Fruit fly (Drosophila melanogaster): ENCODE measurements around the gene Frmd5.

Frmd5 gene

DNA sequence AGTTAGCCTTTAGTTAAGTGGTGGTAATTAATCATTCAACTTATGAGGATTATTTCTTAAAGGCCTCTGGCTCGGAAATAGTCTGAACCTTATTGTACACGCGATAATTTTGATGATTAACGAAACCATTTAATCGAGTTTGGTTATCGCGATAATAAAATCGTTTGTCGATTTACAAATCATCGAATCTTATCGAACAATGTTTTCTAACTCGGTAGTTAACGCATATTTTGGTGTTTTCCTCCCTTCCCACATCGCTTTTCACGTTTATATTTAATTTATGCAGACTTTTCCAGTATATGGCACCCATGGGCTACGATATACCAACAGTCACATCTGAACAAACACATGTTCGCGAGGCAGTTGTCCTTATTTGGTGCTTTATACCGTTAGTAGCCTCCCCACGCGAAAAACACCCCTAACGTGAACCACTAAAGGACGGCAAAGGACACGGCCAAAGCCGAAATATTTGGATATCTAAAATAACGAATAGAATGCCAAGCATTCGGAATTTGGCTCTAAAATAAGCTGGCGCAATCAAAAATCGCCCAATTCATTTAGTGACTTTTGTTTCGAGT lies at the start of gene Frmd5:
Frmd5 (plus strand) TSS at position 414 of the 578 bp plus-strand sequence.
- TF ChIP-seq noc (tag; optimal IDR thresholded peaks at IDR 0.05), result no peak

DNA sequence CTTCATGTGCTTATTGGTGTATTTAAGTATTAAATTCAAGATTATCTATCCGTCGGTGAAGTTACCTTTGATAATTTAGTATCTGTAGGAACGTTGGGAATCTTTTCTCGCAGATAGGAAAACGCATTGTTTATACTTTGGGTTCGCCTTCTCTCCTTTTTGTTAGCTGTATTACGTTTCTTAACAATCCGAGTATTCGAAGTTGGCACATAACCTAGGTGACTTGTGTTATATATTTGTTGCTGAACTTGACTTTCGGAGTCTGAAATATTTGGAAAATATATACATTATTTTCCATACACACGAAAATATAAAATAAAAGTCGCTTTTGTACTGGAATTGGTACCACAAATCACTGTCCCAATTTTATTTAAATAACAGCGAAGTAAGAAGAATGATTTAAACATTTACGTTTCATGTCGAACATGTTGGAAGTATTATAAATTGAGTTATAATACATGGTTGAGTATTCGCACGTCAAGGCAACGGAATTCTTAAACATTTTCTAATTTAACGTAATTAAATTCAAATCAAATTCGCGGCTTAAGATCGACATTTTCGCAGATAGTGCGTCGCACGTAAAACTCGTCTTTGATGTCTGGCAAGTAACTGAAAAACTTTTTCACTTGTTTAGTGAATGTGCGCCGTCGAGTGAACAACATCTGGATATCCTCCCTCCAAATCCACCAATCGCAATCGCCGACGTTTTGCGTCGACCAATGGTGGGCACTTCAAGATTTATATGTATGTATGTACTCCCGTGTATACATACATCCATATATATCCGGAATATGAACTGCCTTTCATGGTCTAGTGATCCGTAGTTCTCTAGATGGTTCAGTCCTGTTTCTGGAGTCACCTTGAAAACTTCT lies 49.2 kb upstream of the Frmd5 start, which contains the start of gene Hand:
Hand (minus strand) TSS at position 588 of the 872 bp plus-strand sequence.
- TF ChIP-seq noc (tag; optimal IDR thresholded peaks at IDR 0.05), result no peak

DNA sequence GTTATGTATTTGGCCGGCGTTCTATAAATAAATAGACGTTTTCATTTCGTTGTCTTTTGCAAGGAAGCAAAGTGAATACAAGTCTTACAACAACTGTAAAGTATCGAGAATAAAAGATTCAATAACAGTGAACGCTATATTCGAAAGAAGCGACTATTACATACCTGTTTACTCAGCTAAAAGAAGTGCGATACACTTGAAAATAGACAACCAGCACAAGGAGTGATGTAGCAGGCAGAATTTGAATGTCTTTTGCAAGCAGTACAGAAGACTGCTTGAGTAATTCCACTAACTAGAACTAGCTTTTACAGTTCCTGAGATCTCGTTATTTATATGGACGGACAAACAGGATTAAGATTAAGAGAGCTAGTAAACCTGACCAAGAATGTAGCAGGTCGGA lies 45.9 kb upstream of the Frmd5 start:
- no peak for TF ChIP-seq noc (tag; optimal IDR thresholded peaks at IDR 0.05)

DNA sequence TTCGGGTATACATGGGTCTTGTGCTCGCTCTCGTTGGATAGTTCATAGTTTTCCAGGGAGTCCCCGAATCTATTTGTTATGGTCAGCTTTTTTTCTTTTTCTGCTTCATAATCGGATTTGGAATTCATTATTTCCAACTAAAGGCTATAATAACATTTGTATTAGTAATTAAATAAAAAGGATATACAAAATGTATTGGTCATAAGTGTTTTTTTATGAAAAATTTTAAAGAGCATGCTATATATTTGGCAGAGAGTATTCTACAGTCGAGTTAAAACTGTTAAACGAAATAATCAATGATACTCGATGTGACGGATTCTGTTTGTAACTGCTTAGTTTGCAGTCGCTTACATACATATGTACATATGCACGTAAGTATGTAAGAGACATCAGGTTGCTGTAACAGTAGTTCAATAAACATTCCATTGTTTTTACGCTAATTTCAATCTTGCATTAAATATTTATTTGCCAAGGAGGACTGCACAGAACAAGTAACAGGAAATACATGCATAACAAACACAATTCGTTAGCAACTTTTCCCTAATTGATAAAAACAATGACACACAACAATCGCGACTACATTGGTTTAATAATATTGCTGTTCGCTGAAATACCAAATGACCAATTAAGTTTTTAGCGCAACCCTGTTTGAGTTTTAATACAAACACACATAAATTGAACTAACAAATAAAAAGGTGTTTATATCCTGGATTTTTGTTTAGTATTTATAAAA lies 45.0 kb upstream of the Frmd5 start:
- TF ChIP-seq noc (tag; optimal IDR thresholded peaks at IDR 0.05), result no peak

DNA sequence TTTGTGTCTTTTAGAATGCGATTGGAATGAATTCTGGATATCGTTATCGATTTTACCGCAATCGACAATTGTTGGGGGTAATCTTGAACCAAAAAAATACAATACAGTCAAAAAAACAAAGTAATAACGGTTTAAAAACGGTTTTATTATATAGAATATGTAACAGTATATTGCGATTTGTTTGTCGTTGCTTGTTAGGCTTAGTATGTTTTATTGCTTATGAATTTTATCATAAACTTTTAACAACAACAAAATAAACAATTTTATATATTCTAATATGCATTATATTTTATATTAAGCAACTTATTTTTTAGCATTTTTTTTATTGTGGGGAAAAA lies 44.5 kb upstream of the Frmd5 start, which contains the start of gene CYLD:
CYLD (minus strand) TSS at position 38 of the 338 bp plus-strand sequence.
- no peak for TF ChIP-seq noc (tag; optimal IDR thresholded peaks at IDR 0.05)

DNA sequence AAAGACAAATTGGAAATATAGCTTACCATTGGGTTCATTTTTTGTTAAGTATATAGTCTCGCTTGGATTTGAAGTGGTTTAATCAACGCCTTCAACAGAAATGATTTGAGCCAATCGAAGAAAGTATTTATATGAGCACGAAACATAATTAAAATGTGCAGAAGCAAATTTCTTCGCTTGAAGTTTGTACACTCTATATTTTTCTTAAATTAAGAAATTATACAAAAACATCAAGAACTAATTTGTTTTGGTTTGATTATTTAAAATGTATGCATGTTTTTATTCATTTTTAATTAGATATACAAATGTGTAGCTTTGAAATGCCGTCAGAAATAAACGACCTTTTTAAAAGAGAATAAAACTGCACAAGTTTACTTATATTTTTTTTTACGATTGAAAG lies 42.3 kb upstream of the Frmd5 start, which contains the start of gene CG13138:
CG13138 (minus strand) TSS at position 101 of the 400 bp plus-strand sequence.
- no peak for TF ChIP-seq noc (tag; optimal IDR thresholded peaks at IDR 0.05)

DNA sequence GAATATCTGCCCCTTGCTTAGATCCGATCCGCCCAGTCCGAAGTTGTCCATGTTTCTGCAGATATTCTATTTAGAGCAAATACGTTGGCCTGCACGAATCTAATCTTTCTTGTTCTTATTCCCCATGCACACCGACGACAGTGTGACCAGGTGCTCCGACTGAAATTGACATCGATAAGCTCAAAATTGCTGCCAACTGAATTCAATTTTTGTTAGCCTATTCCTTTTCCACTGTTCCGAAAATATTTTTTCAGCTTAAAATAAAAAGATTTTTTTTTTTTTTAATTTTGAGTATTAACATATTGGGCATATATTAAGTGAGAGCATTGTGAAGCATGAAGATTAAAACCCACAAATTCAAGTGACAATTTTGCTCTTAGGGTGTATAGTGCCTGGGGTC lies 40.5 kb upstream of the Frmd5 start, which contains the start of gene nmd:
nmd (minus strand) TSS at position 162 of the 400 bp plus-strand sequence.
- no peak for TF ChIP-seq noc (tag; optimal IDR thresholded peaks at IDR 0.05)

DNA sequence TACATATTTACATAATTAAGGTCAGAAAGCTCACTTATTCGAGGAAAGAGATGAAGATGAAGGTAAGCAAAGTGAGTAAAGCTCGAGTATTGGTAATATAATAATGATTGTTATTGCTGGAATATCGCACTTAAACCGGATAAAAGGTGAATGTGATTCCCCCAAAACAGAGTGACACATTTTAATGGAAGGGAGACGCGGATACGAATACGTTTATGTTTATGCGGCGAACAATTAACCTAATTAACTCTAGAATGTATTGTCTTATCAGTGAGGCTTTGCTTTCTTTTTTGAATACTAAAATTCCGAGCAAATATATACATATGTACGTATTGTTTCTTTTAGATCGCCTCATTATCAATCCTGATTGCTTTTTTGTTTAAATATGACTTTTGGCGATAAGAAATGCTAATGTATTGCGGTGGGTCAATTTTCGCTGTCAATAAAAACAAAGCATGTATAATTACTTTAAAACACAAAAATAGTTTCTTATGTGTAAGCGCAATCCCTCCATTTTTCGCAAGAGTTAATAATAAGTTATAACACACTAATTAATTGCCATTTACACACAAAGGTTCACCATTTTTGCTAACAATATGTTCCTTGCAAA lies 38.6 kb upstream of the Frmd5 start:
- peak; percentile 64 for TF ChIP-seq noc (tag; optimal IDR thresholded peaks at IDR 0.05)

DNA sequence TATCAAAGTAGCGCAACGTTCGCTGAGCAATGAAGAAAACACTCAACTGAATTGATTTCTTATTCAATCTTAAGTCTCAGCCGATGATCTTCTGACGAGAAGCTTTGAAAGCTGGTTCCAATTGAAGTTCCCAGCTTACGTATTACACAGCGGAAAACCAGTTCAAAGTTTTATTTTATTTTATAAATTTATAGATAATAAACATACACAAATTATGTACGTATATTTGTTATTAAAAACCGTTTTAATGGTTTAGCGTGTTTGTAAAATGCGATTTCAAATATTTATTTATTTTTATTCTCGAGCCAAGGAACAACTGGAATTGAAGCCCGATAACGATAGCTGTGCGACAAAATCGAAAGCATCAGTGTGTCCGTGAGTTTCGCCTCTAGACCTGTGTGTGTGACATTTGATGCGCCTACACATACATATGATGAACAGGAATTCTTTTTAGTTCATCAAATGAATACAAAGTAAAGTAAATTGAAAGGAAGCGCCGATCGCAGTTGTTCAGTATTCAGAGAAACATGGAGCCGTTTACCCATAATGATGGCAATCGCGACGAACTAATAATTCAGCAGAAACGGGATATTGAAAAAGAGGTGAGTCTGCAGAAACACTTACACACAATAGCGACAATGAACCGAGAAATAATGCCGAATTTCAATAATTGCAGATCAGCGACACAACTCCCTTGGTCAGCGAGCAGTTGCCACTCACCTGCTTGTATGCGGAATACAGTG lies 37.6 kb upstream of the Frmd5 start, which contains the start of the genes CG5390 and CG4968:
CG5390 (minus strand) TSS at position 77 of the 743 bp plus-strand sequence.
CG4968 (plus strand) TSS at position 405 of the 743 bp plus-strand sequence.
- peak; percentile 59 for TF ChIP-seq noc (tag; optimal IDR thresholded peaks at IDR 0.05)

DNA sequence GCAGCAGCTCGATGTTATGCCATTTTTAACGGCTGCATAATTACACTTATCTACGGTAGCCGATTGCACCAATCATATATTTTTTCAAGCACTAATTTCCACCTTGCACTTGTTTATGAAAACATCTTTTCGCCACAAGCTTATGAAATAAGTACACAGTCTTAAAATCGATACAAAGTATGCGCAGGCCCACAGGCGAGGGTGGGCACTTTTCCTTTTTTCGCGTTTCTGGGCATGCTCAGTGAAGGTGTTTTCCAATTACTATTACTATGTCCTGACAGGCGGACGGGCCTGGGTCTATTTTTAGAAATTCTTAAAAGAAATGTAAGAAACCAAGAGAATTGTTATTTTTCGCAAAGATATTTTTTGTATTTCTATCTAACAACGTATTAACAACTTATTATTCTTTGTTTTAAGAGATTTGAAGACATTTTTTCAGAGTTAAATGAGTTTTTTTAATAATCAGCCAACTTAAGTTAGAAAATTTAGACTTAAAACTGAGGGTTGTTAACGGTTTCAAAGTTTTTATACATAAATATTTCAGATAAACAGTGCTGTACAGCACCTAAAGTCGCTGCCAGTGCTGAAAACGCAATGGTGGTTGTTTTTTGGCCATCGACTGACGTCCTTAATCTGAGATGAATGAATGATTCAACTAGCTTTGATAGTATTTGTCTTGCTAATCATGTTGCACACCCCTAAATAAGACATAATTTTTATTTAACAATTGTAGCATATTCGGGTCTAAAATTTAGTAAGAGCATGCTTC lies 33.4 kb upstream of the Frmd5 start, which contains the start of gene Cdk5alpha:
Cdk5alpha (minus strand) TSS at position 343 of the 769 bp plus-strand sequence.
- no peak for TF ChIP-seq noc (tag; optimal IDR thresholded peaks at IDR 0.05)

DNA sequence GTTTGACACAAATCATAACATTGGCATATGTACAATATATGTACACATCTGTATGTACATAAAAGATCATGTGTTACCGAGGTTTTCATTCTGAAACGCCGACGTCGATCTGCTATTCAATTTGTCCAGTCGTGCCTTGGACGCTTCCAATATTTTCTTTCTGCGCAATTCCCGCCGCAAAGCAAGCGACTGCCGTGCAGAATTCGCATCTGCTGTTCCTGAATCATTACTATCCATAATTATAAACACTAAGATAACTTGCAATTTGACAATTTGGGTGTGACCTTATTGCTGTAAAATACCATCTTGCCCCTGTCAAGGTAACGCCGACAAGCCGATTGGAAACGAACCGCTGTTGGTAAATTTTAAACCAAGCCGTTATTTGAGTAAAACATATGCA lies 32.4 kb upstream of the Frmd5 start:
- TF ChIP-seq noc (tag; optimal IDR thresholded peaks at IDR 0.05), result no peak

DNA sequence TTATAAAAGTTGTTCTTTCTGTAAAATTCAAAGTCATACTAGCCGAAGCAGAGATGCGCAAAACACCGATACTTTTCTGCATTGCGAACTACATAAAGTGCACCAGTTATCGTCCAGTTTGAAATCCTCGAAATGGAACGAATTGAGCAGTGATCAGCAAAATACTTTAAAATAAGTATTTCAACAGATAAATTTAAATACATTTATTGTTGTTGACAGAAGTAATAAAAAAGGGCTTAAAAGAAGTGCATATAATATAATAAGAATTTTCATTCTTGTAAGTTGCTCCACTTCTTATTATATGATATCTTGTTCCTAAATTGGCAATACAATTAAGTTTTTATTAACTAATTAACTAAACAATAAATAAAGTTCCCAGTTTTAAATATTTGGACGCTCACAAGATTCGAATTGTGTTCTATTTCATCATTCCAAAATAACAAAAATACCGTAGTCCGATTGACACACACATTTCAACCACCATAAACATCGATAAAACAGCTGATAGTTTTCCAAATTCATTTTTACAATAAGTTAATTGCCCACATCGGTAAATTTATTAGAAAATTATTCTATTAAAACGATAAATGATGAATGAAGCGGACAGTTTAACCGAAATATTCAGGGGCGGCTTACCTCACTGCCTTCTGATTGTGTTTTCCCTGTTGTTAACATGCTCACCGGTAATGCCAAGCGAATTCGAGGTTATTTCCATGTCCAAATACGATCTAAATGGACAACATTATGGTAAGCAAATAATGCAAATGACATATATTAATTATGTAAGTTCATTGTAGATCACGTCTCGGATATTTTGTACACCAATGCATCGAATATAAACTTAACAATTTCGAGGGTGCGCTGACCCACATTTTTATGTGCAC lies 29.7 kb upstream of the Frmd5 start, which contains the start of the genes Usp14 and CG4972:
Usp14 (minus strand) TSS at position 70 of the 884 bp plus-strand sequence.
CG4972 (plus strand) TSS at position 466 of the 884 bp plus-strand sequence.
- TF ChIP-seq noc (tag; optimal IDR thresholded peaks at IDR 0.05), result no peak

DNA sequence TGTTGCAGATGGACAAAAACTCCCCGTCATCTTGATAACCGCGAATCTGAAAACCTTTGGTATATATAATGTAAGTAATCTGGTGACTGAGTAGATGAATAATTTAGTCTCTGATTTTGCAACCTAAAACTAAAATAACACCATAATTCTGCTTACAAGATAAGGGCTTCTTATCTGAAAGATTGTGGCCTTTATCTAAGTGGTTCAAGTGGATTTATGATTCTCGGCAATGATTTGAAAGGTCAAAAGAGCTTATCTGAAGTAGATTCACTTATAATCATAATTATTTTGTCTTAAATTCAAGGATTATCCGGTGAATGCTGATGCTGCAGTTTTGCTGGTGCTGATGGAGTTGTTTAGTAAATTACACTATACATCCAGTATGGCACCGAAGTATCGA lies 28.4 kb upstream of the Frmd5 start:
- TF ChIP-seq noc (tag; optimal IDR thresholded peaks at IDR 0.05), result no peak

Measured in whole organism, larva.